Fruit fly (Drosophila melanogaster) whole organism, embryonic: ENCODE data around the gene CG13876.

Experiments used
- Bteb2 ChIP-seq: fragments of 200-800 bp; sonication (Bioruptor generic); optimal IDR thresholded peaks from 2 replicates; lab custom pipeline; 2016; ENCODE audit warnings: missing biosample characterization, missing genetic modification characterization
- CG10209 ChIP-seq: fragments of 200-800 bp; sonication (Bioruptor generic); optimal IDR thresholded peaks from 3 replicates; lab custom pipeline; 2017; ENCODE audit warnings: missing biosample characterization, mild to moderate bottlenecking, missing genetic modification characterization, missing genetic modification reagents
- CG10321 ChIP-seq: fragments of 200-800 bp; sonication (Bioruptor generic); IDR thresholded peaks from 2 replicates; pipeline ENCODE4 v1.3.6; 2022; ENCODE audit warnings: missing biosample characterization, missing genetic modification characterization
- CG10366 ChIP-seq: fragments of 200-800 bp; sonication (Bioruptor generic); IDR thresholded peaks from 2 replicates; pipeline ENCODE4 v1.3.6; 2022; ENCODE audit warnings: missing biosample characterization, missing genetic modification characterization
- CG11398 ChIP-seq: fragments of 200-800 bp; sonication (Bioruptor generic); optimal IDR thresholded peaks from 2 replicates; lab custom pipeline; 2016; ENCODE audit warnings: missing biosample characterization, missing genetic modification characterization
- CG11456 ChIP-seq: fragments of 200-800 bp; sonication (Bioruptor generic); IDR thresholded peaks from 3 replicates; pipeline ENCODE4 v1.3.6; 2022; ENCODE audit warnings: missing biosample characterization, missing genetic modification characterization
- CG12071 ChIP-seq: fragments of 200-800 bp; sonication (Bioruptor generic); optimal IDR thresholded peaks from 3 replicates; lab custom pipeline; 2018; ENCODE audit warnings: missing biosample characterization, mild to moderate bottlenecking, missing genetic modification characterization
- CG12299 ChIP-seq: fragments of 200-800 bp; sonication (Bioruptor generic); optimal IDR thresholded peaks from 2 replicates; lab custom pipeline; 2018; ENCODE audit warnings: missing biosample characterization, mild to moderate bottlenecking, missing genetic modification characterization
- CG15073 ChIP-seq: fragments of 200-800 bp; sonication (Bioruptor generic); optimal IDR thresholded peaks from 2 replicates; lab custom pipeline; 2016; ENCODE audit warnings: missing biosample characterization, missing genetic modification characterization
- CG17912 ChIP-seq: fragments of 200-800 bp; sonication (Bioruptor generic); optimal IDR thresholded peaks from 2 replicates; lab custom pipeline; 2018; ENCODE audit warnings: missing biosample characterization, mild to moderate bottlenecking, missing genetic modification characterization
- CG31388 ChIP-seq: fragments of 200-800 bp; sonication (Bioruptor generic); optimal IDR thresholded peaks from 2 replicates; lab custom pipeline; 2016; ENCODE audit warnings: missing biosample characterization, missing genetic modification characterization
- CG6175 ChIP-seq: fragments of 200-800 bp; sonication (Bioruptor generic); IDR thresholded peaks from 3 replicates; pipeline ENCODE4 v1.3.6; 2022; ENCODE audit warnings: missing biosample characterization, missing genetic modification characterization
- CG6254 ChIP-seq: fragments of 200-800 bp; sonication (Bioruptor generic); optimal IDR thresholded peaks from 3 replicates; lab custom pipeline; 2017; ENCODE audit warnings: mild to moderate bottlenecking, missing biosample characterization, missing genetic modification reagents, missing genetic modification characterization
- CG7786 ChIP-seq: fragments of 200-800 bp; sonication (Bioruptor generic); optimal IDR thresholded peaks from 2 replicates; lab custom pipeline; 2016; ENCODE audit warnings: missing biosample characterization, missing genetic modification characterization
- CG7839 ChIP-seq: fragments of 200-800 bp; sonication (Bioruptor generic); optimal IDR thresholded peaks from 3 replicates; lab custom pipeline; 2018; ENCODE audit warnings: missing biosample characterization, mild to moderate bottlenecking, missing genetic modification characterization, moderate library complexity
- CG7987 ChIP-seq: fragments of 200-800 bp; sonication (Bioruptor generic); optimal IDR thresholded peaks from 2 replicates; lab custom pipeline; 2018; ENCODE audit warnings: missing biosample characterization, mild to moderate bottlenecking, missing genetic modification characterization, moderate library complexity
- CTCF ChIP-seq: fragments of 200-800 bp; sonication (Bioruptor generic); optimal IDR thresholded peaks from 2 replicates; lab custom pipeline; 2017; ENCODE audit warnings: missing biosample characterization, mild to moderate bottlenecking, missing genetic modification characterization, moderate library complexity
- D19A ChIP-seq: fragments of 200-800 bp; optimal IDR thresholded peaks from 3 replicates; lab custom pipeline; 2019; ENCODE audit warnings: missing biosample characterization, mild to moderate bottlenecking, missing genetic modification characterization, moderate library complexity
- Drgx ChIP-seq: fragments of 200-800 bp; sonication (Bioruptor generic); IDR thresholded peaks from 2 replicates; pipeline ENCODE4 v1.3.6; 2022; ENCODE audit warnings: missing biosample characterization, missing genetic modification characterization
- Eip74EF ChIP-seq, 2 experiments: fragments of 200-800 bp in 1 of 2; fragments of >200 bp in 1 of 2; sonication (Bioruptor generic) in 1 of 2; optimal IDR thresholded peaks; 2 replicates each; lab custom pipeline; 2017 to 2019; ENCODE audit warnings: missing biosample characterization in 2 of 2, missing genetic modification characterization in 2 of 2, mild to moderate bottlenecking in 1 of 2, moderate library complexity in 1 of 2
- HLHmδ ChIP-seq: fragments of 200-800 bp; sonication (Bioruptor generic); optimal IDR thresholded peaks from 2 replicates; lab custom pipeline; 2018; ENCODE audit warnings: missing biosample characterization, mild to moderate bottlenecking, missing genetic modification characterization, moderate library complexity
- HmgZ ChIP-seq: fragments of 200-800 bp; sonication (Bioruptor generic); optimal IDR thresholded peaks from 2 replicates; lab custom pipeline; 2018; ENCODE audit warnings: missing biosample characterization, mild to moderate bottlenecking, missing genetic modification characterization
- Hr39 ChIP-seq: fragments of >200 bp; optimal IDR thresholded peaks from 2 replicates; lab custom pipeline; 2017
- Max ChIP-seq: fragments of 200-800 bp; sonication (Bioruptor generic); optimal IDR thresholded peaks from 2 replicates; lab custom pipeline; 2016; ENCODE audit warnings: missing biosample characterization, mild to moderate bottlenecking, missing genetic modification characterization
- Opbp ChIP-seq: fragments of 200-800 bp; sonication (Bioruptor generic); IDR thresholded peaks from 3 replicates; pipeline ENCODE4 v1.3.6; 2022; ENCODE audit warnings: missing biosample characterization, missing genetic modification characterization; ENCODE audit not compliant: partially characterized antibody
- Optix ChIP-seq: fragments of 200-800 bp; sonication (Bioruptor generic); IDR thresholded peaks from 3 replicates; pipeline ENCODE4 v1.3.6; 2022; ENCODE audit warnings: missing biosample characterization, missing genetic modification characterization
- Ptx1 ChIP-seq: fragments of 200-800 bp; sonication (Bioruptor generic); IDR thresholded peaks from 2 replicates; pipeline ENCODE4 v1.3.6; 2022; ENCODE audit warnings: missing biosample characterization, missing genetic modification characterization
- Rx ChIP-seq: fragments of 200-800 bp; sonication (Bioruptor generic); IDR thresholded peaks from 2 replicates; pipeline ENCODE4 v1.3.6; 2022; ENCODE audit warnings: missing biosample characterization, missing genetic modification characterization
- Sin3A ChIP-seq: fragments of >200 bp; optimal IDR thresholded peaks from 2 replicates; lab custom pipeline; 2018
- Ssrp ChIP-seq: fragments of 200-800 bp; sonication (Bioruptor generic); optimal IDR thresholded peaks from 2 replicates; lab custom pipeline; 2018; ENCODE audit warnings: missing biosample characterization, mild to moderate bottlenecking, missing genetic modification characterization, moderate library complexity
- TFAM ChIP-seq: fragments of 200-800 bp; sonication (Bioruptor generic); optimal IDR thresholded peaks from 2 replicates; lab custom pipeline; 2017; ENCODE audit warnings: missing biosample characterization, missing genetic modification characterization, inconsistent platforms
- Usf ChIP-seq: fragments of 200-800 bp; sonication (Bioruptor generic); optimal IDR thresholded peaks from 2 replicates; lab custom pipeline; 2017; ENCODE audit warnings: missing genotype, missing biosample characterization, missing genetic modification characterization
- ac ChIP-seq: fragments of 200-800 bp; sonication (Bioruptor generic); optimal IDR thresholded peaks from 3 replicates; lab custom pipeline; 2017; ENCODE audit warnings: missing biosample characterization, mild to moderate bottlenecking, missing genetic modification characterization
- al ChIP-seq: fragments of 200-800 bp; sonication (Bioruptor generic); IDR thresholded peaks from 2 replicates; pipeline ENCODE4 v1.3.6; 2022; ENCODE audit warnings: missing biosample characterization, missing genetic modification characterization
- ato ChIP-seq: fragments of 200-800 bp; sonication (Bioruptor generic); IDR thresholded peaks from 2 replicates; pipeline ENCODE4 v1.3.6; 2022; ENCODE audit warnings: missing biosample characterization, missing genetic modification characterization; ENCODE audit not compliant: partially characterized antibody
- bcd ChIP-seq: fragments of 200-800 bp; sonication (Bioruptor generic); optimal IDR thresholded peaks from 2 replicates; lab custom pipeline; 2017; ENCODE audit warnings: missing biosample characterization, mild to moderate bottlenecking, missing genetic modification characterization
- bsh ChIP-seq, 2 experiments: fragments of 200-800 bp; sonication (Bioruptor generic); optimal IDR thresholded peaks; 2 replicates each; lab custom pipeline; 2017 to 2018; ENCODE audit warnings: mild to moderate bottlenecking in 2 of 2, missing biosample characterization in 2 of 2, missing genetic modification characterization in 2 of 2, moderate library complexity in 1 of 2
- chm ChIP-seq: fragments of 200-800 bp; sonication (Bioruptor generic); IDR thresholded peaks from 2 replicates; pipeline ENCODE4 v1.3.6; 2022; ENCODE audit warnings: missing biosample characterization, missing genetic modification characterization
- ham ChIP-seq: fragments of 200-800 bp; sonication (Bioruptor generic); IDR thresholded peaks from 2 replicates; pipeline ENCODE4 v1.3.6; 2022; ENCODE audit warnings: missing biosample characterization, missing genetic modification characterization
- maf-S ChIP-seq: fragments of 200-800 bp; sonication (Bioruptor generic); optimal IDR thresholded peaks from 2 replicates; lab custom pipeline; 2016; ENCODE audit warnings: missing biosample characterization, missing genetic modification characterization
- mld ChIP-seq: fragments of 200-800 bp; sonication (Bioruptor generic); IDR thresholded peaks from 3 replicates; pipeline ENCODE4 v1.3.6; 2022; ENCODE audit warnings: missing biosample characterization, missing genetic modification characterization; ENCODE audit not compliant: partially characterized antibody
- nom ChIP-seq: fragments of 200-800 bp; sonication (Bioruptor generic); optimal IDR thresholded peaks from 2 replicates; lab custom pipeline; 2017; ENCODE audit warnings: missing biosample characterization, missing genetic modification characterization, mild to moderate bottlenecking, moderate library complexity, missing genetic modification reagents
- oc ChIP-seq: fragments of 200-800 bp; sonication (Bioruptor generic); optimal IDR thresholded peaks from 2 replicates; lab custom pipeline; 2018; ENCODE audit warnings: missing biosample characterization, mild to moderate bottlenecking, missing genetic modification characterization, moderate library complexity
- p53 ChIP-seq: fragments of 200-800 bp; sonication (Bioruptor generic); optimal IDR thresholded peaks from 2 replicates; lab custom pipeline; 2016; ENCODE audit warnings: missing biosample characterization, missing genetic modification characterization
- scrt ChIP-seq: fragments of 200-800 bp; sonication (Bioruptor generic); optimal IDR thresholded peaks from 2 replicates; lab custom pipeline; 2018; ENCODE audit warnings: missing biosample characterization, mild to moderate bottlenecking, missing genetic modification characterization, moderate library complexity
- seq ChIP-seq: fragments of 200-800 bp; sonication (Bioruptor generic); IDR thresholded peaks from 2 replicates; pipeline ENCODE4 v1.3.6; 2022; ENCODE audit warnings: missing biosample characterization, missing genetic modification characterization
- ssp ChIP-seq: fragments of 200-800 bp; sonication (Bioruptor generic); IDR thresholded peaks from 2 replicates; pipeline ENCODE4 v1.3.6; 2022; ENCODE audit warnings: missing biosample characterization, missing genetic modification characterization
- tll ChIP-seq, 2 experiments: fragments of 200-800 bp in 1 of 2; fragments of >200 bp in 1 of 2; sonication (Bioruptor generic) in 1 of 2; optimal IDR thresholded peaks; 2 replicates each; lab custom pipeline; 2017 to 2019; ENCODE audit warnings: missing biosample characterization in 2 of 2, missing genetic modification characterization in 2 of 2, mild to moderate bottlenecking in 1 of 2, moderate library complexity in 1 of 2
- toy ChIP-seq: fragments of 200-800 bp; sonication (Bioruptor generic); IDR thresholded peaks from 2 replicates; pipeline ENCODE4 v1.3.6; 2022; ENCODE audit warnings: missing biosample characterization, missing genetic modification characterization
- ttk ChIP-seq: fragments of 200-800 bp; sonication (Bioruptor generic); IDR thresholded peaks from 2 replicates; pipeline ENCODE4 v2.1.2; 2022; ENCODE audit warnings: missing biosample characterization, missing genetic modification characterization

CG13876 gene

dm6 chr3L:199754-200596 is 6.0 kb upstream of the CG13876 start, which contains the start of the genes rno and mri (continued):
- TF ChIP-seq mld (GFP tag; lab: Robert Waterston, UW) (peak; percentile 80), al (GFP tag; lab: Robert Waterston, UW) (peak; percentile 67), Max (GFP tag; lab: Kevin White, UChicago) (peak; percentile 9), Rx (GFP tag; lab: Robert Waterston, UW) (0 out of 2 replicates have a peak, but pooled peaks have one; percentile 19), CG11456 (peak; percentile 79), ttk (GFP tag; lab: Robert Waterston, UW) (peak; percentile 72), D19A (tag; lab: Kevin White, UChicago) (peak; percentile 58), CG7987 (GFP tag; lab: Kevin White, UChicago) (no peak), ac (GFP tag; lab: Kevin White, UChicago) (no peak), CG31388 (GFP tag; lab: Kevin White, UChicago) (no peak), HLHmδ (GFP tag; lab: Kevin White, UChicago) (no peak), chm (GFP tag; lab: Robert Waterston, UW) (peak; percentile 50), Optix (peak; percentile 30; the same call in 1 of the 3 replicates), oc (tag; lab: Kevin White, UChicago) (no peak), CG15073 (GFP tag; lab: Kevin White, UChicago) (no peak), maf-S (GFP tag; lab: Kevin White, UChicago) (no peak), CG6175 (GFP tag; lab: Robert Waterston, UW) (no peak), Eip74EF (GFP tag; optimal IDR thresholded peaks at IDR 0.05; lab: Kevin White, UChicago) (no peak), scrt (GFP tag; lab: Kevin White, UChicago) (no peak), Ptx1 (GFP tag; lab: Robert Waterston, UW) (peak; percentile 81), CTCF (GFP tag; lab: Kevin White, UChicago) (no peak), ato (GFP tag; lab: Robert Waterston, UW) (peak; percentile 72), Ssrp (peak; percentile 78), TFAM (GFP tag; lab: Kevin White, UChicago) (no peak), CG17912 (GFP tag; lab: Kevin White, UChicago) (no peak), p53 (GFP tag; lab: Kevin White, UChicago) (no peak), CG10366 (GFP tag; lab: Robert Waterston, UW) (peak; percentile 74), CG10321 (GFP tag; lab: Robert Waterston, UW) (peak; percentile 17; the same call in 1 of the 2 replicates), CG11398 (GFP tag; lab: Kevin White, UChicago) (no peak), CG6254 (GFP tag; lab: Kevin White, UChicago) (no peak), ham (GFP tag; lab: Robert Waterston, UW) (no peak), tll (GFP tag; optimal IDR thresholded peaks at IDR 0.05; lab: Kevin White, UChicago) (no peak), CG12299 (tag; lab: Kevin White, UChicago) (peak; percentile 68), Hr39 (lab: Kevin White, UChicago) (no peak), Opbp (GFP tag; lab: Robert Waterston, UW) (peak; percentile 91), CG12071 (no peak), CG7839 (tag; lab: Kevin White, UChicago) (peak; percentile 81), toy (GFP tag; lab: Robert Waterston, UW) (no peak), CG7786 (GFP tag; lab: Kevin White, UChicago) (no peak), seq (GFP tag; lab: Robert Waterston, UW) (no peak), Bteb2 (GFP tag; lab: Kevin White, UChicago) (peak; percentile 15), bsh (GFP tag; optimal IDR thresholded peaks at IDR 0.05; lab: Kevin White, UChicago) (peak in 1 of 2 experiments; percentile 71), Usf (peak; percentile 50), nom (GFP tag; lab: Kevin White, UChicago) (no peak), Sin3A (lab: Kevin White, UChicago) (no peak), ssp (GFP tag; lab: Robert Waterston, UW) (peak; percentile 53), CG10209 (GFP tag; lab: Kevin White, UChicago) (peak; percentile 40), HmgZ (tag; lab: Kevin White, UChicago) (peak; percentile 2), bcd (peak; percentile 64), Drgx (GFP tag; lab: Robert Waterston, UW) (peak; percentile 47; the same call in 1 of the 2 replicates)
